Worm (Caenorhabditis elegans): ENCODE results near the gene nhr-162.

The nhr-162 gene

DNA sequence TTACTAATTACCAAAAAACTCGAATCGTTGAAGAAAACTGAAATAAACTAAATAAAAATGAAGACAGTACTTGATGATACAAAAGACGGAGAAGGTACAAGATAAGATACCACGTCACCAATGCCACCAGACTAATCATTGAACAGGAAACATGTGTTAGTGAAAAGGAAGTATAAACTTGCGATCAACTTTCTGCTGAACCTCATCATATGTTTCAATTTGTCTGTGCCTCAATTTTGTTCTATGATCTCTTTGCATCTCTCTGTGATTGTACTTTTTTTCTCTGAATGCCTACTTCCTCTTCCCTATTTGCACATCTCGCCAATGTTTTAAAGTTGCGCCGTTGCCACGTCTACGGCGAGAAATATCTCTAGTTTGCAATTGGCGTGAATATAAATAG, 2.3 kb upstream of the nhr-162 start (continued):
- TF ChIP-seq F26F4.8 (GFP tag; conservative IDR thresholded peaks at IDR 0.05) (no peak), snpc-4 (tag; optimal IDR thresholded peaks at IDR 0.05) (no peak), spr-3 (GFP tag; optimal IDR thresholded peaks at IDR 0.05) (no peak), daf-12 (tag; optimal IDR thresholded peaks at IDR 0.05) (no peak), nhr-102 (tag; optimal IDR thresholded peaks at IDR 0.05) (no peak), lin-1 (GFP tag; IDR thresholded peaks at IDR 0.05) (no peak), T20F7.1 (GFP tag; optimal IDR thresholded peaks at IDR 0.05) (peak; percentile 1), pha-4 (GFP tag; IDR thresholded peaks at IDR 0.05) (no peak), pha-4 (tag; optimal IDR thresholded peaks at IDR 0.05) (no peak), lin-13 (GFP tag; optimal IDR thresholded peaks at IDR 0.05) (no peak), mdl-1 (tag; optimal IDR thresholded peaks at IDR 0.05) (peak in 1 of 2 experiments; percentile 66), nhr-77 (tag; optimal IDR thresholded peaks at IDR 0.05) (no peak), dmd-9 (GFP tag; IDR thresholded peaks at IDR 0.05) (no peak), nhr-6 (tag; optimal IDR thresholded peaks at IDR 0.05) (peak; percentile 41), ama-1 (optimal IDR thresholded peaks at IDR 0.05) (no peak), Y75B8A.6 (GFP tag; IDR thresholded peaks at IDR 0.05) (no peak), dve-1 (tag; optimal IDR thresholded peaks at IDR 0.05; ENCODE audit: insufficient read depth) (peak; percentile 77), ceh-44 (GFP tag; IDR thresholded peaks at IDR 0.05) (no peak), lin-38 (GFP tag; IDR thresholded peaks at IDR 0.05) (no peak)

DNA sequence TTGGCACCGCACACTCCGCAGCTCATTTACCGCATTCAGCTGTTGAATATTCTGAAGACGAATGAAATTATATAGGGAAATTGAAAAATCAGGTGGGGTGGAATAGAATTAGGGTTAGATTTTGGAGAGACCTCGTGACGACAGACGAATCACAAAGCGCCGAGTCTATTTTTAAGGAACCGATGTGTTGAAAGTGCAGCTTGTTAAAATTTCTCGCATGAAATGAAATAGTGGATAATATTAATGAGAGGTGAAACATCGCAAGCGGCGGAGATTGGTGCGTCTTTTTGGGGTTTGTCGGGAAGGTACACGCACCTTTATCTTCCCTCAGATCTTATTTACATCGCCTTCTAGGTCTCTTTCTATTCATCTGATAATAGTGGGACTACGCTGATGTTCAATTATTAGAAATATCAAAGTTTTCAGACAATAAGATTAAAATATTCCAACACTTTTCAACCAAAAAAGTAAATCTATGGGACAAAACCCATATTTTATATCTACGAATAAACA, 2.0 kb downstream of the nhr-162 start, which contains the start of gene nhr-140:
nhr-140 (minus strand) TSS at position 51 of the 513 bp plus-strand sequence.
- TF ChIP-seq unc-62 (GFP tag; optimal IDR thresholded peaks at IDR 0.05 in 1 of 2) = peak in 1 of 2 experiments; percentile 83
- TF ChIP-seq unc-62 (tag; optimal IDR thresholded peaks at IDR 0.05) = no peak
- no peak for TF ChIP-seq hif-1 (tag; optimal IDR thresholded peaks at IDR 0.05)
- no peak for TF ChIP-seq mes-2 (tag; optimal IDR thresholded peaks at IDR 0.05; ENCODE audit: poor library complexity, severe bottlenecking)

DNA sequence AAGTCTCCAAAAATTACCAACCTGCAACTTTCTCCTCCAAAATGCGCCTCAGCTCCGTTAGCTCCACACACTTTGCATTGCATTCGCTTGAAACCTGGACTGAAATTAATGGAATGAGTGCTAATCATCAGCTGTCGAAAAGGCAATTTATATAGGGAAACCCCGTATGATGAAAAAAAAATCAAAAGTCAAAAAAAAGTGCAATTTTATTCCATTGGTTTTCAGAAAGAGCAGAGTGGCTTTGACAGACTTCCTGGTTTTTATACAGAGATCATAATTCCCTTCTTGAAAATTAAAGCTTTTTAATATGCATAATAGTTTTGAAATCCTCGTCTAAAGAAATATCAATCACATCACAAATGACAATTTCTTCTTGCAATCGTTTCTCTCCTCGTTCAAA, 4.0 kb downstream of the nhr-162 start, which contains the start of gene nhr-139:
nhr-139 (minus strand) TSS at position 101 of the 400 bp plus-strand sequence.
- TF ChIP-seq nhr-6 (tag; optimal IDR thresholded peaks at IDR 0.05) (no peak), spr-3 (GFP tag; optimal IDR thresholded peaks at IDR 0.05) (no peak), fos-1 (tag; optimal IDR thresholded peaks at IDR 0.05) (no peak), hif-1 (tag; optimal IDR thresholded peaks at IDR 0.05) (no peak), nhr-25 (tag; optimal IDR thresholded peaks at IDR 0.05; ENCODE audit: borderline replicate concordance, insufficient read depth) (no peak), snpc-4 (tag; optimal IDR thresholded peaks at IDR 0.05) (no peak), egl-43 (GFP tag; IDR thresholded peaks at IDR 0.05) (no peak), lir-3 (tag; optimal IDR thresholded peaks at IDR 0.05) (no peak), duxl-1 (tag; optimal IDR thresholded peaks at IDR 0.05; ENCODE audit: poor library complexity) (no peak), madf-5 (GFP tag; IDR thresholded peaks at IDR 0.05) (no peak), Y105C5A.15 (GFP tag; IDR thresholded peaks at IDR 0.05) (no peak), ces-1 (GFP tag; optimal IDR thresholded peaks at IDR 0.05) (no peak), ceh-82 (tag; optimal IDR thresholded peaks at IDR 0.05) (no peak), daf-12 (tag; optimal IDR thresholded peaks at IDR 0.05) (no peak), T20F7.1 (GFP tag; optimal IDR thresholded peaks at IDR 0.05) (no peak)

DNA sequence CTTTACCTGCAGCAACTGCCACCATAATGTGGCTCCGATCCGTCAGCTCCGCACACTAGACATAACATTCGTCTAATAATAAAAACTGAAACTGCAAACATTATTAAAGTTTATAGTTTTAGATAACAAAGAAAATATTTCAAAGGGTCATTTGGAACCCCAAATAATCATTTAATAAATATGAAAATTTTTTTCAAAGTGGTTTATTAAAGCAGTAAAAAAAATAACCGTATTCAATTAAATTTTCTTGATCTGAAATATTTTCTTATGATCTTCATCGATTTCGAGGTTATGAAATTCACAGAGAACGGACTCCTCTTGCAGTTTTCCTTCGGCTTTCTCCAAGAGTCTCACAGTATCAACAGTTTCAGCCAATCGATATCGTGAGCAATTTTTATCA, 5.7 kb downstream of the nhr-162 start, which contains the start of gene nhr-163:
nhr-163 (minus strand) TSS at position 101 of the 400 bp plus-strand sequence.
- TF ChIP-seq saeg-2 (GFP tag; IDR thresholded peaks at IDR 0.05) = no peak
- no peak for TF ChIP-seq unc-39 (tag; optimal IDR thresholded peaks at IDR 0.05)
- TF ChIP-seq dmd-6 (GFP tag; IDR thresholded peaks at IDR 0.05) = no peak
- no peak for TF ChIP-seq lin-13 (GFP tag; optimal IDR thresholded peaks at IDR 0.05)
- TF ChIP-seq zip-2 (tag; optimal IDR thresholded peaks at IDR 0.05) = no peak
- TF ChIP-seq Y105C5A.15 (GFP tag; IDR thresholded peaks at IDR 0.05) = no peak
- no peak for TF ChIP-seq ceh-32 (tag; optimal IDR thresholded peaks at IDR 0.05; ENCODE audit: poor library complexity)
- no peak for TF ChIP-seq nhr-237 (tag; optimal IDR thresholded peaks at IDR 0.05)
- no peak for TF ChIP-seq daf-19 (GFP tag; conservative IDR thresholded peaks at IDR 0.05)
